Worm (Caenorhabditis elegans) whole organism, young adult: Measurements from ENCODE around the gene wrt-3.

Source experiments
- B0019.2 ChIP-seq: fragments of 200-800 bp; sonication (Bioruptor generic); conservative IDR thresholded peaks from 2 replicates; pipeline ENCODE4 v1.3.6; 2022; ENCODE audit warnings: missing genetic modification reagents, missing genetic modification characterization, missing compliant biosample characterization
- F37B4.10 ChIP-seq: fragments of 200-800 bp; sonication (Bioruptor generic); IDR thresholded peaks from 2 replicates; pipeline ENCODE4 v1.3.6; 2022; ENCODE audit warnings: missing genetic modification characterization, missing compliant biosample characterization
- F39B2.1 ChIP-seq: fragments of 200-800 bp; sonication (Bioruptor generic); IDR thresholded peaks from 2 replicates; pipeline ENCODE4 v1.3.6; 2022; ENCODE audit warnings: missing genetic modification reagents, missing genetic modification characterization, missing compliant biosample characterization
- F57A8.1 ChIP-seq: fragments of 200-800 bp; sonication (Bioruptor generic); optimal IDR thresholded peaks from 2 replicates; lab custom pipeline; 2018; ENCODE audit warnings: mild to moderate bottlenecking, missing genetic modification characterization, moderate library complexity, missing compliant biosample characterization
- K11D2.4 ChIP-seq: fragments of 200-800 bp; sonication (Bioruptor generic); IDR thresholded peaks from 2 replicates; pipeline ENCODE4 v1.3.6; 2022; ENCODE audit warnings: missing genetic modification reagents, missing genetic modification characterization, missing compliant biosample characterization
- K12H6.12 ChIP-seq: fragments of 200-800 bp; sonication (Bioruptor generic); optimal IDR thresholded peaks from 2 replicates; lab custom pipeline; 2018; ENCODE audit warnings: mild to moderate bottlenecking, missing genetic modification characterization, missing compliant biosample characterization
- T07F8.4 ChIP-seq: sonication (generic microtip); optimal IDR thresholded peaks from 2 replicates; lab custom pipeline; 2016; ENCODE audit warnings: mild to moderate bottlenecking, missing genetic modification characterization, moderate library complexity, missing compliant biosample characterization
- aptf-2 ChIP-seq: fragments of 200-800 bp; sonication (Bioruptor generic); conservative IDR thresholded peaks from 2 replicates; pipeline ENCODE4 v1.3.6; 2022; ENCODE audit warnings: missing genetic modification reagents, missing genetic modification characterization, missing compliant biosample characterization
- atf-7 ChIP-seq: sonication (generic microtip); optimal IDR thresholded peaks from 2 replicates; lab custom pipeline; 2017; ENCODE audit warnings: mild to moderate bottlenecking, missing genetic modification characterization, missing compliant biosample characterization
- attf-6 ChIP-seq: fragments of 200-800 bp; sonication (Bioruptor generic); IDR thresholded peaks from 2 replicates; pipeline ENCODE4 v1.3.6; 2022; ENCODE audit warnings: missing genetic modification reagents, missing genetic modification characterization, missing compliant biosample characterization
- bed-2 ChIP-seq: fragments of 200-800 bp; sonication (Bioruptor generic); IDR thresholded peaks from 2 replicates; pipeline ENCODE4 v1.3.6; 2022; ENCODE audit warnings: missing genetic modification reagents, missing genetic modification characterization, missing compliant biosample characterization
- cebp-1 ChIP-seq, 2 experiments: fragments of 200-800 bp in 1 of 2; sonication (Bioruptor generic) in 1 of 2; sonication (generic microtip) in 1 of 2; IDR thresholded peaks in 1 of 2; optimal IDR thresholded peaks in 1 of 2; 2 replicates each; pipeline versions ENCODE4 v1.3.6 to Lab custom; 2017 to 2022; ENCODE audit warnings: missing compliant biosample characterization in 2 of 2, missing genetic modification characterization in 2 of 2, mild to moderate bottlenecking in 1 of 2, missing genetic modification reagents in 1 of 2, moderate library complexity in 1 of 2
- cebp-2 ChIP-seq: fragments of 200-800 bp; sonication (Bioruptor generic); IDR thresholded peaks from 2 replicates; pipeline ENCODE4 v1.3.6; 2022; ENCODE audit warnings: missing genetic modification characterization, missing compliant biosample characterization
- ceh-100 ChIP-seq: fragments of 200-800 bp; sonication (Bioruptor generic); IDR thresholded peaks from 2 replicates; pipeline ENCODE4 v1.3.6; 2022; ENCODE audit warnings: missing genetic modification reagents, missing genetic modification characterization, missing compliant biosample characterization
- chd-7 ChIP-seq: sonication (generic microtip); optimal IDR thresholded peaks from 2 replicates; lab custom pipeline; 2016; ENCODE audit warnings: mild to moderate bottlenecking, missing genetic modification characterization, moderate library complexity, missing compliant biosample characterization
- dpl-1 ChIP-seq: fragments of 150-350 bp; optimal IDR thresholded peaks from 2 replicates; lab custom pipeline; 2014; ENCODE audit warnings: missing biosample characterization, missing genetic modification reagents, missing genetic modification characterization
- efl-1 ChIP-seq: fragments of 150-350 bp; optimal IDR thresholded peaks from 2 replicates; lab custom pipeline; 2014; ENCODE audit warnings: missing biosample characterization, missing genetic modification reagents, missing genetic modification characterization
- egrh-3 ChIP-seq: fragments of 200-800 bp; sonication (Bioruptor generic); IDR thresholded peaks from 2 replicates; pipeline ENCODE4 v1.3.6; 2022; ENCODE audit warnings: missing genetic modification reagents, missing genetic modification characterization, missing compliant biosample characterization
- ekl-4 ChIP-seq: fragments of 200-800 bp; sonication (Bioruptor generic); IDR thresholded peaks from 2 replicates; pipeline ENCODE4 v1.3.6; 2022; ENCODE audit warnings: missing genetic modification reagents, missing genetic modification characterization, missing compliant biosample characterization
- gei-17 ChIP-seq: fragments of 200-800 bp; sonication (Bioruptor generic); optimal IDR thresholded peaks from 2 replicates; lab custom pipeline; 2018; ENCODE audit warnings: mild to moderate bottlenecking, missing genetic modification characterization, missing compliant biosample characterization
- hmg-20 ChIP-seq: fragments of 200-800 bp; sonication (Bioruptor generic); IDR thresholded peaks from 2 replicates; pipeline ENCODE4 v1.3.6; 2022; ENCODE audit warnings: missing genetic modification reagents, missing genetic modification characterization, missing compliant biosample characterization
- hrde-1 ChIP-seq: sonication (generic microtip); optimal IDR thresholded peaks from 2 replicates; lab custom pipeline; 2016; ENCODE audit warnings: missing genetic modification characterization, mild to moderate bottlenecking, missing compliant biosample characterization, moderate library complexity, missing genotype, missing genetic modification reagents, borderline replicate concordance
- lag-1 ChIP-seq: fragments of 200-800 bp; sonication (Bioruptor generic); IDR thresholded peaks from 2 replicates; pipeline ENCODE4 v1.3.6; 2022; ENCODE audit warnings: missing genetic modification reagents, missing genetic modification characterization, missing compliant biosample characterization
- lin-54 ChIP-seq: fragments of 200-800 bp; sonication (Bioruptor generic); optimal IDR thresholded peaks from 2 replicates; lab custom pipeline; 2018; ENCODE audit warnings: mild to moderate bottlenecking, missing genetic modification characterization, missing compliant biosample characterization
- lsl-1 ChIP-seq: fragments of 200-800 bp; sonication (Bioruptor generic); optimal IDR thresholded peaks from 2 replicates; lab custom pipeline; 2018; ENCODE audit warnings: mild to moderate bottlenecking, missing genetic modification characterization, moderate library complexity, missing compliant biosample characterization
- madf-10 ChIP-seq: sonication (generic microtip); optimal IDR thresholded peaks from 2 replicates; lab custom pipeline; 2016; ENCODE audit warnings: mild to moderate bottlenecking, missing genetic modification characterization, missing compliant biosample characterization
- mcd-1 ChIP-seq: fragments of 200-800 bp; sonication (Bioruptor generic); IDR thresholded peaks from 2 replicates; pipeline ENCODE4 v1.3.6; 2022; ENCODE audit warnings: missing genetic modification reagents, missing genetic modification characterization, missing compliant biosample characterization
- mxl-1 ChIP-seq: sonication (generic microtip); optimal IDR thresholded peaks from 2 replicates; lab custom pipeline; 2016; ENCODE audit warnings: missing genetic modification characterization, missing compliant biosample characterization
- nfya-2 ChIP-seq: fragments of 200-800 bp; sonication (Bioruptor generic); IDR thresholded peaks from 2 replicates; pipeline ENCODE4 v1.3.6; 2022; ENCODE audit warnings: missing genetic modification reagents, missing genetic modification characterization, missing compliant biosample characterization
- nfyb-1 ChIP-seq: fragments of 200-800 bp; sonication (Bioruptor generic); IDR thresholded peaks from 2 replicates; pipeline ENCODE4 v1.3.6; 2022; ENCODE audit warnings: missing genetic modification reagents, missing genetic modification characterization, missing compliant biosample characterization
- nhr-120 ChIP-seq: fragments of 200-800 bp; sonication (Bioruptor generic); IDR thresholded peaks from 2 replicates; pipeline ENCODE4 v1.3.6; 2022; ENCODE audit warnings: missing genetic modification characterization, missing compliant biosample characterization
- nhr-80 ChIP-seq: sonication (generic microtip); optimal IDR thresholded peaks from 2 replicates; lab custom pipeline; 2016; ENCODE audit warnings: missing genetic modification characterization, missing compliant biosample characterization
- pha-4 ChIP-seq: fragments of 150-350 bp; sonication (generic microtip); optimal IDR thresholded peaks from 2 replicates; lab custom pipeline; 2014; ENCODE audit warnings: missing biosample characterization, missing genetic modification reagents, missing genetic modification characterization
- repo-1 ChIP-seq: sonication (generic microtip); optimal IDR thresholded peaks from 2 replicates; lab custom pipeline; 2017; ENCODE audit warnings: mild to moderate bottlenecking, missing genetic modification characterization, missing compliant biosample characterization
- sdz-38 ChIP-seq: sonication (generic microtip); optimal IDR thresholded peaks from 2 replicates; lab custom pipeline; 2016; ENCODE audit warnings: missing genotype, missing genetic modification characterization, missing compliant biosample characterization
- sea-2 ChIP-seq: fragments of 200-800 bp; sonication (Bioruptor generic); IDR thresholded peaks from 2 replicates; pipeline ENCODE4 v1.3.6; 2022; ENCODE audit warnings: missing genetic modification characterization, missing compliant biosample characterization
- snpc-4 ChIP-seq, 5 experiments: fragments of 150-350 bp in 1 of 5; sonication (generic microtip) in 4 of 5; optimal IDR thresholded peaks; 2 replicates each; lab custom pipeline; 2014 to 2018; ENCODE audit warnings: missing genetic modification characterization in 5 of 5, missing biosample characterization in 3 of 5, antibody characterized with exemption in 2 of 5, mild to moderate bottlenecking in 2 of 5, missing compliant biosample characterization in 2 of 5, missing genotype in 2 of 5, moderate library complexity in 2 of 5, missing genetic modification reagents in 1 of 5
- sptf-2 ChIP-seq: fragments of 200-800 bp; sonication (Bioruptor generic); optimal IDR thresholded peaks from 2 replicates; lab custom pipeline; 2018; ENCODE audit warnings: mild to moderate bottlenecking, missing genetic modification characterization, missing compliant biosample characterization
- tlf-1 ChIP-seq: fragments of 200-800 bp; sonication (Bioruptor generic); optimal IDR thresholded peaks from 2 replicates; lab custom pipeline; 2018; ENCODE audit warnings: mild to moderate bottlenecking, missing genetic modification characterization, missing compliant biosample characterization
- zfh-2 ChIP-seq: fragments of 200-800 bp; sonication (Bioruptor generic); conservative IDR thresholded peaks from 2 replicates; pipeline ENCODE4 v1.3.6; 2022; ENCODE audit warnings: missing genetic modification reagents, missing genetic modification characterization, missing compliant biosample characterization
- zim-3 ChIP-seq: sonication (generic microtip); optimal IDR thresholded peaks from 2 replicates; lab custom pipeline; 2017; ENCODE audit warnings: mild to moderate bottlenecking, missing genetic modification characterization, moderate library complexity, missing compliant biosample characterization
- ztf-18 ChIP-seq: sonication (generic microtip); optimal IDR thresholded peaks from 2 replicates; lab custom pipeline; 2016; ENCODE audit warnings: missing genotype, mild to moderate bottlenecking, missing genetic modification characterization, missing compliant biosample characterization

wrt-3 gene

DNA sequence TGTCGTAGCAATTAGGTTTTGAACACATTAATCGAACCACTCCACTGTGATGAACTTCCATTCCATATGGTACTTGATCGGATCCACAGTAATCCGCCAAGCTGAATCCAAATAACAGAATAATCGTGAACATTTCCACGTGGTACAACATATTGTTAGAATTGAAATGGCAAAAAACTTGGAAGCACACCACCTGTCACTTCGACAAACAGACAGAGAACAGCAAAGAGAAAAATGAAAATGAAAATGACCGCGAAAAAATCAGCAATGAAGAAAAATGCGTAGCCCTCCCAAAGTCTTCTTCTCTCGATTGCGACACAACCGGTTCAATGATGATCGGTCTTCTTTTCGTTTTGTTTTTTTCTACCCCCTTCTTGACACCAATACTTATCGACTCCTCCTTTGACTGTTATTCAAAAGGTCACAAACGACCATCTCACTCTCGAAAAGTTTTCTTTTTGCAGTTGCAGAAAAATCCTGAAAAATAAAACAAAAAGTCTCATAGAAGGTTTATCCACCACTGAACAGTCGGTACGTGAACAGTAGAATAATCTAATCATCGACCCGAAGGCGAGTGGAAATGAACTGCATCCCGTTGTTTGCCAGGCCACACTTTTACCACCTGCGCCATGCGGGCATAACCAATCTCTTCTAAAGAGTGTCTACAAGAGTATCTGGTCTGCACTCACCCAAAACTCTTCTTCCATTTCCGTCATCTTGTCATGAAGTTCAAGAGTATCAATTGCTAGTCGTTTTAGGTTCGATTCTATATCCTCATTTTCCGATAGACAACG lies at the start of gene wrt-3 (continued):
- TF ChIP-seq attf-6 (GFP tag; lab: Robert Waterston, UW) (peak; percentile 87), nhr-120 (GFP tag; lab: Robert Waterston, UW) (0 out of 2 replicates have a peak, but pooled peaks have one; percentile 82), hrde-1 (tag; lab: Kevin White, UChicago) (peak; percentile 88), egrh-3 (GFP tag; lab: Robert Waterston, UW) (no peak; the same call in 1 of the 2 replicates), cebp-2 (peak; percentile 95), lsl-1 (no peak), lag-1 (GFP tag; lab: Robert Waterston, UW) (no peak), dpl-1 (GFP tag; lab: Kevin White, UChicago) (peak; percentile 19), K12H6.12 (peak; percentile 56), nfya-2 (GFP tag; lab: Robert Waterston, UW) (no peak), ceh-100 (GFP tag; lab: Robert Waterston, UW) (no peak; the same call in 1 of the 2 replicates)

ce11 chrIV:9527002-9527401 lies 49.7 kb upstream of the wrt-3 start:
- TF ChIP-seq atf-7 (tag; lab: Kevin White, UChicago) (no peak), ekl-4 (GFP tag; lab: Robert Waterston, UW) (0 out of 2 replicates have a peak, but pooled peaks have one; percentile 12), nhr-80 (tag; lab: Kevin White, UChicago) (peak; percentile 34)

DNA sequence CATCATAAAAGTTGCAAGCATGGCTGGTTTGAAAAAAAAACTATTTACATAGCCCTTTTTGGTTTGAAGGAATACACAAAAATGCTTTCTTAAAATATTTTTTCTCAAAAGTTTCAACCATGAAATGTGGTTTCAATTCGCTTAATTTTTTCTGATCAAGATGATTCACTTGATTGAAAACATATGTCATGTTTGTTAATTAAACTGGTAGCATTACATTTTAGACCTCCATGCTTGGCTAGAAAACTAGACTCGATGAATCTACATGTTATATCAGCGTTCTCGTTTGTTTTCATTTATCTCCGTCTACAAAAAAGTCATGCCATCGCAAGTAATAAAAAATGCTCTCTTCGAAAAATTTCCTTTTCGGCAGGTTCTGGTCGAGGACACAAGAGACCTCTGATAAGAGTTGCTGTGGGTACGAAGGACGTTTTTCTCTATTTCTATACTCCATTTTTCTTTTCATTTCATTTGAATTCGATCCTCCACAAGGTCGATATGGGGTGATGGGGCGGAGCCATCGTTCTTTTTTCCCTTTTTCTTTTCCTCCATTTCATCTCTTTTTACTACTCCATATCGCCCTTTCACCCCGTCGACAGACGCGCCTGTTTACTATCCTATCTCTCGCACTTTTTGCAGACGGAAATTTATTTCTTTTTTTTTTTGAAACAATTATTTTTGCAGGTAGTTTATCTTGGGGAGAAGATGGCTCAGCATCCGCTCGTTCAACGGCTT lies 48.6 kb upstream of the wrt-3 start, which contains the start of gene elo-1:
elo-1 (plus strand) TSS at position 685 of the 735 bp plus-strand sequence.
- TF ChIP-seq atf-7 (tag; lab: Kevin White, UChicago): peak; percentile 1
- TF ChIP-seq nfya-2 (GFP tag; lab: Robert Waterston, UW): no peak
- no peak for TF ChIP-seq efl-1 (GFP tag; lab: Kevin White, UChicago)
- no peak for TF ChIP-seq F39B2.1
- peak; percentile 29 for TF ChIP-seq lin-54 (GFP tag; lab: Kevin White, UChicago)
- no peak for TF ChIP-seq snpc-4 (GFP tag; optimal IDR thresholded peaks at IDR 0.05; lab: Kevin White, UChicago)
- TF ChIP-seq snpc-4 (tag; optimal IDR thresholded peaks at IDR 0.05; lab: Kevin White, UChicago): peak in 1 of 4 experiments; percentile 26
- TF ChIP-seq hmg-20 (GFP tag; lab: Robert Waterston, UW): no peak
- TF ChIP-seq sea-2: no peak
- TF ChIP-seq F37B4.10 (GFP tag; lab: Robert Waterston, UW): no peak
- no peak for TF ChIP-seq mxl-1 (tag; lab: Kevin White, UChicago)
- no peak for TF ChIP-seq sptf-2 (GFP tag; lab: Kevin White, UChicago)
- no peak for TF ChIP-seq aptf-2 (GFP tag; lab: Robert Waterston, UW)
- TF ChIP-seq K11D2.4 (GFP tag; lab: Robert Waterston, UW): no peak
- TF ChIP-seq bed-2 (GFP tag; lab: Robert Waterston, UW): no peak
- no peak for TF ChIP-seq lsl-1
- no peak for TF ChIP-seq B0019.2 (GFP tag; lab: Robert Waterston, UW)
- TF ChIP-seq gei-17 (GFP tag; lab: Kevin White, UChicago): no peak
- peak; percentile 14 for TF ChIP-seq madf-10 (tag; lab: Kevin White, UChicago)
- no peak for TF ChIP-seq T07F8.4 (tag; lab: Kevin White, UChicago)
- no peak for TF ChIP-seq F57A8.1 (GFP tag; lab: Kevin White, UChicago)
- TF ChIP-seq sdz-38 (tag; lab: Kevin White, UChicago): no peak
- TF ChIP-seq tlf-1 (GFP tag; lab: Kevin White, UChicago): no peak
- TF ChIP-seq mcd-1 (GFP tag; lab: Robert Waterston, UW): no peak
- no peak for TF ChIP-seq ztf-18
- no peak for TF ChIP-seq pha-4 (tag; lab: Kevin White, UChicago)
- TF ChIP-seq zfh-2 (GFP tag; lab: Robert Waterston, UW): no peak
- TF ChIP-seq K12H6.12: no peak
- peak; percentile 62; the same call in 1 of the 2 replicates for TF ChIP-seq nfyb-1 (GFP tag; lab: Robert Waterston, UW)
- no peak for TF ChIP-seq chd-7
- no peak for TF ChIP-seq repo-1 (tag; lab: Kevin White, UChicago)
- TF ChIP-seq cebp-1 (GFP tag; IDR thresholded peaks at IDR 0.05; lab: Robert Waterston, UW): no peak
- peak; percentile 41 for TF ChIP-seq cebp-1 (tag; optimal IDR thresholded peaks at IDR 0.05; lab: Kevin White, UChicago)
- TF ChIP-seq zim-3 (tag; lab: Kevin White, UChicago): no peak
